Fruit fly (Drosophila melanogaster) whole organism, embryonic: ENCODE measurements around the gene Cpr11B.

Experiments used
- Bgb ChIP-seq: fragments of 200-800 bp; sonication (Bioruptor generic); IDR thresholded peaks from 2 replicates; pipeline ENCODE4 v1.3.6; 2022; ENCODE audit warnings: missing biosample characterization, missing genetic modification characterization; ENCODE audit not compliant: partially characterized antibody
- BtbVII ChIP-seq: fragments of 200-800 bp; sonication (Bioruptor generic); optimal IDR thresholded peaks from 3 replicates; lab custom pipeline; 2017; ENCODE audit warnings: missing biosample characterization, mild to moderate bottlenecking, missing genetic modification characterization
- CG10321 ChIP-seq: fragments of 200-800 bp; sonication (Bioruptor generic); IDR thresholded peaks from 2 replicates; pipeline ENCODE4 v1.3.6; 2022; ENCODE audit warnings: missing biosample characterization, missing genetic modification characterization
- CG11504 ChIP-seq: fragments of 200-800 bp; sonication (Bioruptor generic); optimal IDR thresholded peaks from 3 replicates; lab custom pipeline; 2019; ENCODE audit warnings: missing biosample characterization, mild to moderate bottlenecking, missing genetic modification characterization, moderate library complexity
- CG12104 ChIP-seq: fragments of 200-800 bp; sonication (Bioruptor generic); optimal IDR thresholded peaks from 3 replicates; lab custom pipeline; 2016; ENCODE audit warnings: missing biosample characterization, missing genetic modification characterization
- CG15479 ChIP-seq: fragments of 200-800 bp; sonication (Bioruptor generic); optimal IDR thresholded peaks from 3 replicates; lab custom pipeline; 2019; ENCODE audit warnings: missing biosample characterization, mild to moderate bottlenecking, missing genetic modification characterization, moderate library complexity
- CG15514 ChIP-seq: fragments of 200-800 bp; sonication (Bioruptor generic); optimal IDR thresholded peaks from 3 replicates; lab custom pipeline; 2017; ENCODE audit warnings: missing biosample characterization, missing genetic modification characterization, mild to moderate bottlenecking, moderate library complexity, missing genetic modification reagents
- CG17829 ChIP-seq: fragments of 200-800 bp; optimal IDR thresholded peaks from 2 replicates; lab custom pipeline; 2019; ENCODE audit warnings: missing biosample characterization, mild to moderate bottlenecking, missing genetic modification characterization, moderate library complexity
- CG2120 ChIP-seq: fragments of 200-800 bp; sonication (Bioruptor generic); optimal IDR thresholded peaks from 3 replicates; lab custom pipeline; 2016; ENCODE audit warnings: missing biosample characterization, missing genetic modification characterization
- CG2875 ChIP-seq: fragments of 200-800 bp; sonication (Bioruptor generic); optimal IDR thresholded peaks from 2 replicates; lab custom pipeline; 2017; ENCODE audit warnings: missing biosample characterization, mild to moderate bottlenecking, missing genetic modification characterization, missing genetic modification reagents
- CG34376 ChIP-seq: fragments of 200-800 bp; sonication (Bioruptor generic); optimal IDR thresholded peaks from 2 replicates; lab custom pipeline; 2018; ENCODE audit warnings: missing biosample characterization, mild to moderate bottlenecking, missing genetic modification characterization
- CG7745 ChIP-seq: fragments of 200-800 bp; sonication (Bioruptor generic); optimal IDR thresholded peaks from 2 replicates; lab custom pipeline; 2018; ENCODE audit warnings: missing biosample characterization, mild to moderate bottlenecking, missing genetic modification characterization, moderate library complexity
- CG8290 ChIP-seq, 3 experiments: fragments of 200-800 bp; sonication (Bioruptor generic); optimal IDR thresholded peaks; 2 replicates each; lab custom pipeline; 2016 to 2019; ENCODE audit warnings: missing biosample characterization in 3 of 3, missing genetic modification characterization in 3 of 3, mild to moderate bottlenecking in 2 of 3, moderate library complexity in 1 of 3
- CG9932 ChIP-seq: fragments of 200-800 bp; sonication (Bioruptor generic); IDR thresholded peaks from 2 replicates; pipeline ENCODE4 v1.3.6; 2022; ENCODE audit warnings: missing biosample characterization, missing genetic modification characterization
- CoRest ChIP-seq: fragments of 200-800 bp; sonication (Bioruptor generic); optimal IDR thresholded peaks from 3 replicates; lab custom pipeline; 2018; ENCODE audit warnings: missing biosample characterization, mild to moderate bottlenecking, missing genetic modification characterization, moderate library complexity
- D ChIP-seq, 2 experiments: fragments of 200-800 bp in 1 of 2; fragments of >200 bp in 1 of 2; sonication (Bioruptor generic) in 1 of 2; optimal IDR thresholded peaks; 2 replicates in 1 of 2; 3 replicates in 1 of 2; lab custom pipeline; 2017; ENCODE audit warnings: mild to moderate bottlenecking in 1 of 2, missing biosample characterization in 1 of 2, missing genetic modification characterization in 1 of 2, missing genetic modification reagents in 1 of 2
- Ets65A ChIP-seq: fragments of 200-800 bp; sonication (Bioruptor generic); peaks from one replicate; lab custom pipeline; 2016; ENCODE audit warnings: missing biosample characterization, missing genetic modification characterization
- Hr3 ChIP-seq: fragments of 200-800 bp; sonication (Bioruptor generic); optimal IDR thresholded peaks from 3 replicates; lab custom pipeline; 2016; ENCODE audit warnings: missing biosample characterization, missing genetic modification characterization
- Hr39 ChIP-seq: fragments of >200 bp; optimal IDR thresholded peaks from 2 replicates; lab custom pipeline; 2017
- Jarid2 ChIP-seq: fragments of 200-800 bp; sonication (Bioruptor generic); optimal IDR thresholded peaks from 3 replicates; lab custom pipeline; 2017; ENCODE audit warnings: mild to moderate bottlenecking, missing biosample characterization, missing genetic modification reagents, missing genetic modification characterization
- Med ChIP-seq: fragments of 200-800 bp; sonication (Bioruptor generic); peaks from one replicate; lab custom pipeline; 2016; ENCODE audit warnings: missing biosample characterization, missing genetic modification characterization, mild to moderate bottlenecking, inconsistent platforms, moderate library complexity
- Oli ChIP-seq: fragments of 200-800 bp; sonication (Bioruptor generic); optimal IDR thresholded peaks from 2 replicates; lab custom pipeline; 2018; ENCODE audit warnings: missing biosample characterization, mild to moderate bottlenecking, missing genetic modification characterization, moderate library complexity
- Rx ChIP-seq: fragments of 200-800 bp; sonication (Bioruptor generic); IDR thresholded peaks from 2 replicates; pipeline ENCODE4 v1.3.6; 2022; ENCODE audit warnings: missing biosample characterization, missing genetic modification characterization
- Sox102F ChIP-seq: fragments of 200-800 bp; sonication (Bioruptor generic); optimal IDR thresholded peaks from 2 replicates; lab custom pipeline; 2018; ENCODE audit warnings: missing biosample characterization, mild to moderate bottlenecking, missing genetic modification characterization, moderate library complexity
- al ChIP-seq: fragments of 200-800 bp; sonication (Bioruptor generic); IDR thresholded peaks from 2 replicates; pipeline ENCODE4 v1.3.6; 2022; ENCODE audit warnings: missing biosample characterization, missing genetic modification characterization
- ase ChIP-seq: fragments of 200-800 bp; sonication (Bioruptor generic); IDR thresholded peaks from 3 replicates; pipeline ENCODE4 v1.3.6; 2022; ENCODE audit warnings: missing biosample characterization, missing genetic modification characterization
- crp ChIP-seq, 2 experiments: fragments of 200-800 bp; sonication (Bioruptor generic); optimal IDR thresholded peaks; 2 replicates in 1 of 2; 3 replicates in 1 of 2; lab custom pipeline; 2017; ENCODE audit warnings: missing biosample characterization in 2 of 2, missing genetic modification characterization in 2 of 2, mild to moderate bottlenecking in 1 of 2, moderate library complexity in 1 of 2
- exex ChIP-seq: fragments of 200-800 bp; sonication (Bioruptor generic); optimal IDR thresholded peaks from 4 replicates; lab custom pipeline; 2018; ENCODE audit warnings: missing biosample characterization, mild to moderate bottlenecking, missing genetic modification characterization, moderate library complexity
- fd3F ChIP-seq: fragments of 200-800 bp; sonication (Bioruptor generic); optimal IDR thresholded peaks from 2 replicates; lab custom pipeline; 2018; ENCODE audit warnings: missing biosample characterization, mild to moderate bottlenecking, missing genetic modification characterization, moderate library complexity
- gcm2 ChIP-seq: fragments of 200-800 bp; sonication (Bioruptor generic); optimal IDR thresholded peaks from 2 replicates; lab custom pipeline; 2016; ENCODE audit warnings: missing biosample characterization, missing genetic modification characterization
- gem ChIP-seq: fragments of 200-800 bp; sonication (Bioruptor generic); optimal IDR thresholded peaks from 2 replicates; lab custom pipeline; 2019; ENCODE audit warnings: missing biosample characterization, mild to moderate bottlenecking, missing genetic modification characterization, moderate library complexity
- grau ChIP-seq: fragments of 200-800 bp; optimal IDR thresholded peaks from 3 replicates; lab custom pipeline; 2019; ENCODE audit warnings: missing biosample characterization, mild to moderate bottlenecking, missing genetic modification characterization, moderate library complexity
- grn ChIP-seq: fragments of 200-800 bp; sonication (Bioruptor generic); optimal IDR thresholded peaks from 3 replicates; lab custom pipeline; 2017; ENCODE audit warnings: missing biosample characterization, missing genetic modification characterization
- hth ChIP-seq: fragments of >200 bp; optimal IDR thresholded peaks from 2 replicates; lab custom pipeline; 2017; ENCODE audit warnings: inconsistent platforms
- luna ChIP-seq: fragments of 200-800 bp; sonication (Bioruptor generic); optimal IDR thresholded peaks from 2 replicates; lab custom pipeline; 2016; ENCODE audit warnings: missing biosample characterization, missing genetic modification characterization
- mirr ChIP-seq: fragments of 200-800 bp; sonication (Bioruptor generic); optimal IDR thresholded peaks from 3 replicates; lab custom pipeline; 2018; ENCODE audit warnings: missing biosample characterization, mild to moderate bottlenecking, missing genetic modification characterization
- row ChIP-seq: fragments of 200-800 bp; sonication (Bioruptor generic); IDR thresholded peaks from 3 replicates; pipeline ENCODE4 v1.3.6; 2022; ENCODE audit warnings: missing biosample characterization, missing genetic modification characterization
- sc ChIP-seq, 3 experiments: fragments of >200 bp in 2 of 3; fragments of 200-800 bp in 1 of 3; sonication (Bioruptor generic) in 1 of 3; optimal IDR thresholded peaks; 2 replicates in 2 of 3; 3 replicates in 1 of 3; lab custom pipeline; 2017; ENCODE audit warnings: mild to moderate bottlenecking in 1 of 3, missing biosample characterization in 1 of 3, missing genetic modification characterization in 1 of 3, missing genetic modification reagents in 1 of 3
- sens ChIP-seq: fragments of 200-800 bp; sonication (Bioruptor generic); peaks from one replicate; lab custom pipeline; 2016; ENCODE audit warnings: missing biosample characterization, missing genetic modification characterization
- sens-2 ChIP-seq: fragments of 200-800 bp; sonication (Bioruptor generic); IDR thresholded peaks from 2 replicates; pipeline ENCODE4 v1.3.6; 2022; ENCODE audit warnings: missing biosample characterization, missing genetic modification characterization
- slbo ChIP-seq: fragments of 200-800 bp; sonication (Bioruptor generic); IDR thresholded peaks from 2 replicates; pipeline ENCODE4 v1.3.6; 2022; ENCODE audit warnings: missing biosample characterization, missing genetic modification characterization
- sug ChIP-seq: fragments of 200-800 bp; optimal IDR thresholded peaks from 2 replicates; lab custom pipeline; 2019; ENCODE audit warnings: missing biosample characterization, mild to moderate bottlenecking, missing genetic modification characterization, moderate library complexity
- tgo ChIP-seq: fragments of 200-800 bp; sonication (Bioruptor generic); IDR thresholded peaks from 3 replicates; pipeline ENCODE4 v1.3.6; 2022; ENCODE audit warnings: missing biosample characterization, missing genetic modification characterization
- unpg ChIP-seq: fragments of 200-800 bp; sonication (Bioruptor generic); optimal IDR thresholded peaks from 3 replicates; lab custom pipeline; 2018; ENCODE audit warnings: missing biosample characterization, mild to moderate bottlenecking, missing genetic modification characterization, moderate library complexity
- zen2 ChIP-seq: fragments of 200-800 bp; sonication (Bioruptor generic); IDR thresholded peaks from 3 replicates; pipeline ENCODE4 v1.3.6; 2022; ENCODE audit warnings: missing biosample characterization, missing genetic modification characterization; ENCODE audit not compliant: partially characterized antibody

The Cpr11B gene

dm6 chrX:12580498-12581304 is 27.8 kb downstream of the Cpr11B start (continued):
- TF ChIP-seq Ets65A (GFP tag; lab: Kevin White, UChicago) = peak; percentile 45
- peak; percentile 28; the same call in 1 of the 3 replicates for TF ChIP-seq row (GFP tag; lab: Robert Waterston, UW)
- TF ChIP-seq hth (lab: Kevin White, UChicago) = no peak
- peak; percentile 12 for TF ChIP-seq Hr3 (GFP tag; lab: Kevin White, UChicago)
- no peak for TF ChIP-seq tgo
- TF ChIP-seq mirr (GFP tag; lab: Kevin White, UChicago) = peak; percentile 56
- peak; percentile 84 for TF ChIP-seq sens (GFP tag; lab: Kevin White, UChicago)
- peak; percentile 34 for TF ChIP-seq gem
- peak; percentile 50 for TF ChIP-seq exex (tag; lab: Kevin White, UChicago)
- peak; percentile 73 for TF ChIP-seq Med (GFP tag; lab: Kevin White, UChicago)
- TF ChIP-seq CG11504 (tag; lab: Kevin White, UChicago) = peak; percentile 24
- no peak for TF ChIP-seq luna (GFP tag; lab: Kevin White, UChicago)
- TF ChIP-seq grn (GFP tag; lab: Kevin White, UChicago) = peak; percentile 86
- peak; percentile 91 for TF ChIP-seq CG10321 (GFP tag; lab: Robert Waterston, UW)
- no peak for TF ChIP-seq CG8290 (GFP tag; optimal IDR thresholded peaks at IDR 0.05; lab: Kevin White, UChicago)
- TF ChIP-seq CG8290 (tag; optimal IDR thresholded peaks at IDR 0.05; lab: Kevin White, UChicago) = peak in 1 of 2 experiments; percentile 33
- peak; percentile 4 for TF ChIP-seq CG12104 (GFP tag; lab: Kevin White, UChicago)
- TF ChIP-seq slbo = peak; percentile 22; the same call in 1 of the 2 replicates
- TF ChIP-seq zen2 = no peak
- no peak for TF ChIP-seq Rx
- TF ChIP-seq grau (tag; lab: Kevin White, UChicago) = peak; percentile 57
- peak; percentile 40 for TF ChIP-seq CG17829 (tag; lab: Kevin White, UChicago)
- TF ChIP-seq CG2120 (GFP tag; lab: Kevin White, UChicago) = peak; percentile 43
- no peak for TF ChIP-seq Hr39
- no peak for TF ChIP-seq Jarid2 (GFP tag; lab: Kevin White, UChicago)
- TF ChIP-seq al (GFP tag; lab: Robert Waterston, UW) = no peak
- no peak for TF ChIP-seq CG7745 (tag; lab: Kevin White, UChicago)
- 0 out of 2 replicates have a peak, but pooled peaks have one; percentile 5 for TF ChIP-seq CG9932 (GFP tag; lab: Robert Waterston, UW)
- no peak for TF ChIP-seq ase (GFP tag; lab: Robert Waterston, UW)
- peak; percentile 14 for TF ChIP-seq CoRest (tag; lab: Kevin White, UChicago)
- TF ChIP-seq sc (optimal IDR thresholded peaks at IDR 0.05; lab: Kevin White, UChicago) = no peak
- TF ChIP-seq sc (GFP tag; optimal IDR thresholded peaks at IDR 0.05; lab: Kevin White, UChicago) = no peak
- TF ChIP-seq sug (tag; lab: Kevin White, UChicago) = peak; percentile 31
- peak; percentile 3 for TF ChIP-seq BtbVII (GFP tag; lab: Kevin White, UChicago)
- peak; percentile 18 for TF ChIP-seq CG34376 (GFP tag; lab: Kevin White, UChicago)
- TF ChIP-seq crp (GFP tag; optimal IDR thresholded peaks at IDR 0.05; lab: Kevin White, UChicago) = no peak
- peak; percentile 4 for TF ChIP-seq Sox102F
- TF ChIP-seq Oli (tag; lab: Kevin White, UChicago) = no peak
- peak; percentile 78 for TF ChIP-seq sens-2 (GFP tag; lab: Robert Waterston, UW)
- no peak for TF ChIP-seq CG2875
- peak; percentile 22; the same call in 1 of the 2 replicates for TF ChIP-seq Bgb
- peak; percentile 76 for TF ChIP-seq CG15479 (GFP tag; lab: Kevin White, UChicago)
- no peak for TF ChIP-seq gcm2 (GFP tag; lab: Kevin White, UChicago)
- TF ChIP-seq D (optimal IDR thresholded peaks at IDR 0.05; lab: Kevin White, UChicago) = no peak
- no peak for TF ChIP-seq D (GFP tag; optimal IDR thresholded peaks at IDR 0.05; lab: Kevin White, UChicago)
- no peak for TF ChIP-seq fd3F
- no peak for TF ChIP-seq unpg (GFP tag; lab: Kevin White, UChicago)
- peak; percentile 1 for TF ChIP-seq CG15514
